Worm (Caenorhabditis elegans): ENCODE data around the gene ctf-4.

Gene ctf-4

DNA sequence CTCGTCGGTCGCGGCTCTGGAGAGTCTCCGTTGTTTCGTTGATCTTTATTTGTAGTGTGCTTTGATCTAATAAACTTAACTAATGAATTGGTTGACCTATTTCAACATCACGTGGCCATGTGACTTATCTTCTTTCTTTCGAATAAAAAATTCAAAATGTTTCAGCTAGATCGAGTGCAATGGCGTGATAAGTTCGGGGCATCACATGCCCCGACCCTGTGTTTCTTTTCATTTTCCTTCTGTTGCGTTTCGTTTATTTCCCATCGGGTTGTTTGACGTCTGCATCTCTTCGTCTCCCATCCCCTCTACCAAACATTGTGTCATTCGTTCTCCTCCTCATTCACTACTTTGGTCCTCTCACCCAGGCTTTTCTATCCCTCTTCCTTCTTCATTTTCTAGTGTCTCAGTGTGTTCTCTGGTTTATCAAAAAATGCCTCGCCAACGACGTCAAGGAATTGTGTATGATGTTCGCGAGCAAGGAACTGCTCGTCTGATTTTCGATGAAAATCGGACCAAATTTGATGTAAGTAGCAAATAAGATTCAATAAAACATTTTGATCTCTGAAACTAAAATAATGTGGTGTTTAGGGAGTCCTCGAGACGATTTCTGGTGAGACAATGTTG is 13.6 kb downstream of the ctf-4 start, which contains the start of gene F17C11.4 (continued):
- TF ChIP-seq nhr-6 (tag; optimal IDR thresholded peaks at IDR 0.05) (peak; percentile 33), mxl-3 (GFP tag; optimal IDR thresholded peaks at IDR 0.05) (peak; percentile 59), ctbp-1 (GFP tag; IDR thresholded peaks at IDR 0.05) (peak; percentile 41), nhr-11 (tag; optimal IDR thresholded peaks at IDR 0.05) (peak; percentile 87), lin-38 (GFP tag; IDR thresholded peaks at IDR 0.05) (peak; percentile 47), rbr-2 (tag; optimal IDR thresholded peaks at IDR 0.05) (peak; percentile 40), mxl-2 (GFP tag; conservative IDR thresholded peaks at IDR 0.05) (peak; percentile 60; the same call in 1 of the 2 replicates), ces-1 (GFP tag; optimal IDR thresholded peaks at IDR 0.05) (no peak), F37D6.2 (tag; optimal IDR thresholded peaks at IDR 0.05) (no peak), daf-19 (GFP tag; conservative IDR thresholded peaks at IDR 0.05) (no peak), fos-1 (tag; optimal IDR thresholded peaks at IDR 0.05) (no peak), hlh-30 (tag; optimal IDR thresholded peaks at IDR 0.05; ENCODE audit: insufficient read depth) (peak; percentile 96), T26A8.4 (GFP tag; IDR thresholded peaks at IDR 0.05) (no peak), Y105C5A.15 (GFP tag; IDR thresholded peaks at IDR 0.05) (no peak), ceh-28 (tag; optimal IDR thresholded peaks at IDR 0.05) (no peak), F10B5.3 (tag; optimal IDR thresholded peaks at IDR 0.05) (no peak), set-16 (GFP tag; IDR thresholded peaks at IDR 0.05) (0 out of 2 replicates have a peak, but pooled peaks have one; percentile 16), unc-39 (tag; optimal IDR thresholded peaks at IDR 0.05) (no peak), saeg-2 (GFP tag; IDR thresholded peaks at IDR 0.05) (peak; percentile 39; the same call in 1 of the 2 replicates), arid-1 (GFP tag; conservative IDR thresholded peaks at IDR 0.05) (no peak), tra-1 (GFP tag; IDR thresholded peaks at IDR 0.05) (peak; percentile 65; the same call in 1 of the 2 replicates), nhr-76 (tag; optimal IDR thresholded peaks at IDR 0.05) (peak; percentile 62), fkh-10 (GFP tag; optimal IDR thresholded peaks at IDR 0.05) (peak; percentile 69), egl-43 (GFP tag; IDR thresholded peaks at IDR 0.05) (no peak), snpc-4 (tag; optimal IDR thresholded peaks at IDR 0.05) (no peak), ceh-82 (tag; optimal IDR thresholded peaks at IDR 0.05) (no peak), F26F4.8 (GFP tag; conservative IDR thresholded peaks at IDR 0.05) (no peak), php-3 (GFP tag; IDR thresholded peaks at IDR 0.05) (peak; percentile 62; the same call in 1 of the 2 replicates), D1046.2 (GFP tag; IDR thresholded peaks at IDR 0.05) (0 out of 2 replicates have a peak, but pooled peaks have one; percentile 12), aha-1 (tag) (peak; percentile 99), mdt-29 (GFP tag; IDR thresholded peaks at IDR 0.05) (peak; percentile 84), ceh-62 (tag; optimal IDR thresholded peaks at IDR 0.05) (no peak), T20F7.1 (GFP tag; optimal IDR thresholded peaks at IDR 0.05) (peak; percentile 64), unc-62 (GFP tag; optimal IDR thresholded peaks at IDR 0.05 in 1 of 2) (peak in 1 of 2 experiments; percentile 99), unc-62 (tag; optimal IDR thresholded peaks at IDR 0.05) (no peak), ztf-11 (tag; optimal IDR thresholded peaks at IDR 0.05) (no peak), Y75B8A.6 (GFP tag; IDR thresholded peaks at IDR 0.05) (peak; percentile 47; the same call in 1 of the 2 replicates), duxl-1 (tag; optimal IDR thresholded peaks at IDR 0.05; ENCODE audit: poor library complexity) (no peak), lin-1 (GFP tag; IDR thresholded peaks at IDR 0.05) (peak; percentile 44; the same call in 1 of the 2 replicates), cey-2 (tag; optimal IDR thresholded peaks at IDR 0.05; ENCODE audit: borderline replicate concordance, insufficient read depth) (peak; percentile 6), nhr-25 (tag; optimal IDR thresholded peaks at IDR 0.05; ENCODE audit: borderline replicate concordance, insufficient read depth) (peak; percentile 89), F49E8.2 (tag; optimal IDR thresholded peaks at IDR 0.05; ENCODE audit: borderline replicate concordance) (no peak), egl-27 (tag; optimal IDR thresholded peaks at IDR 0.05) (no peak), dpl-1 (GFP tag; optimal IDR thresholded peaks at IDR 0.05) (peak; percentile 38), nhr-102 (tag; optimal IDR thresholded peaks at IDR 0.05) (peak; percentile 6), hif-1 (tag; optimal IDR thresholded peaks at IDR 0.05) (peak; percentile 41 to 74), ztf-7 (tag; optimal IDR thresholded peaks at IDR 0.05) (no peak), nhr-48 (tag; optimal IDR thresholded peaks at IDR 0.05) (peak; percentile 84), dmd-9 (GFP tag; IDR thresholded peaks at IDR 0.05) (no peak)

Measured in whole organism, L4 larva.